Fruit fly (Drosophila melanogaster) whole organism, pupa: ENCODE data around the gene Mabi.

Source experiments
- CG17806 ChIP-seq: fragments of 200-800 bp; sonication (Bioruptor generic); optimal IDR thresholded peaks from 2 replicates; lab custom pipeline; 2018; ENCODE audit warnings: missing biosample characterization, mild to moderate bottlenecking, missing genetic modification characterization, moderate library complexity
- CG32121 ChIP-seq: fragments of 200-800 bp; sonication (Bioruptor generic); IDR thresholded peaks from 2 replicates; pipeline ENCODE4 v1.3.6; 2022; ENCODE audit warnings: missing biosample characterization, missing genetic modification characterization
- Ets98B ChIP-seq: fragments of 200-800 bp; sonication (Bioruptor generic); IDR thresholded peaks from 2 replicates; pipeline ENCODE4 v1.3.6; 2022; ENCODE audit warnings: missing biosample characterization, missing genetic modification characterization
- Pif1A ChIP-seq: fragments of 200-800 bp; sonication (Bioruptor generic); optimal IDR thresholded peaks from 3 replicates; lab custom pipeline; 2016; ENCODE audit warnings: missing biosample characterization, missing genetic modification characterization
- Snoo ChIP-seq: fragments of 200-800 bp; sonication (Bioruptor generic); optimal IDR thresholded peaks from 3 replicates; lab custom pipeline; 2017; ENCODE audit warnings: missing biosample characterization, mild to moderate bottlenecking, missing genetic modification characterization, inconsistent platforms

- TF ChIP-seq CG32121 (GFP tag; lab: Robert Waterston, UW) = no peak
- TF ChIP-seq Snoo (tag; lab: Kevin White, UChicago) = no peak
- no peak for TF ChIP-seq Pif1A (GFP tag; lab: Kevin White, UChicago)
- no peak for TF ChIP-seq Ets98B (GFP tag; lab: Robert Waterston, UW)
- no peak for TF ChIP-seq CG17806 (tag; lab: Kevin White, UChicago)
Measured at dm6 chr2L:13202960-13203436, 31.5 kb downstream of the Mabi start, which contains the start of gene CG16972.
